Fruit fly (Drosophila melanogaster): ENCODE results near the gene CG7886.

Gene CG7886

DNA sequence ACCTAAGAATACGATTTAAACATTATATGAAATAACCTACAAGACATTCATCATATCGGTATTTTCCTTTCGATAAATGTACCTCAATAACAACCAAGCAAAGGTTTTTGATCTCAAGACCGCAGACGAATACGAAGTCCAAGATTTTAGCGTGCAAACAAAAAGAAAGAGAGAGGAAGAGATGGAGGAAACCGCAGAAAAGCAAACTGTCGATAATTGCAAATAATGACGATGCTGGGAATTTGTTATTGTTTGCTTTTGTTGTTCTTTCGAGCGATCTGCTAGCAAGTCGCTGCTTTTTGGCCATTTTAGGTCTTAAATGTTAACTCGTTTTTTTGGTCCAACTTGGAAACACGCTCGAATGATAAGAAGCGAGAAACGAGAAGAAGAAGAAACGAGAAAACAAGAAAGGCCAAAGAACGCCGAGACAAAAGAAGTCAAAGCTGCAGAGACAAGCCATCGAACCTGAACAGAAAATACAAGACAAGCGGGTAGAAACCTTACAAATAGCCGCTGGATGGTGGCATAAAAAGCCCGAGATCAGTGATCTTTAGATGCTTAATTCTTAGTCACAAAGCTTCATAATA, 8.8 kb upstream of the CG7886 start:
- TF ChIP-seq EcR (GFP tag; optimal IDR thresholded peaks at IDR 0.05) (peak in 1 of 2 experiments; percentile 61), psq (optimal IDR thresholded peaks at IDR 0.05) (no peak)

dm6 chr3R:14650367-14650766, 8.0 kb upstream of the CG7886 start:
- TF ChIP-seq Dll (optimal IDR thresholded peaks at IDR 0.05) = no peak
- no peak for TF ChIP-seq EcR (GFP tag; optimal IDR thresholded peaks at IDR 0.05)
- no peak for TF ChIP-seq psq (optimal IDR thresholded peaks at IDR 0.05)
- no peak for TF ChIP-seq CG8478 (optimal IDR thresholded peaks at IDR 0.05)
- peak; percentile 38 for TF ChIP-seq pan (optimal IDR thresholded peaks at IDR 0.05)
- TF ChIP-seq usp (GFP tag; optimal IDR thresholded peaks at IDR 0.05) = no peak

DNA sequence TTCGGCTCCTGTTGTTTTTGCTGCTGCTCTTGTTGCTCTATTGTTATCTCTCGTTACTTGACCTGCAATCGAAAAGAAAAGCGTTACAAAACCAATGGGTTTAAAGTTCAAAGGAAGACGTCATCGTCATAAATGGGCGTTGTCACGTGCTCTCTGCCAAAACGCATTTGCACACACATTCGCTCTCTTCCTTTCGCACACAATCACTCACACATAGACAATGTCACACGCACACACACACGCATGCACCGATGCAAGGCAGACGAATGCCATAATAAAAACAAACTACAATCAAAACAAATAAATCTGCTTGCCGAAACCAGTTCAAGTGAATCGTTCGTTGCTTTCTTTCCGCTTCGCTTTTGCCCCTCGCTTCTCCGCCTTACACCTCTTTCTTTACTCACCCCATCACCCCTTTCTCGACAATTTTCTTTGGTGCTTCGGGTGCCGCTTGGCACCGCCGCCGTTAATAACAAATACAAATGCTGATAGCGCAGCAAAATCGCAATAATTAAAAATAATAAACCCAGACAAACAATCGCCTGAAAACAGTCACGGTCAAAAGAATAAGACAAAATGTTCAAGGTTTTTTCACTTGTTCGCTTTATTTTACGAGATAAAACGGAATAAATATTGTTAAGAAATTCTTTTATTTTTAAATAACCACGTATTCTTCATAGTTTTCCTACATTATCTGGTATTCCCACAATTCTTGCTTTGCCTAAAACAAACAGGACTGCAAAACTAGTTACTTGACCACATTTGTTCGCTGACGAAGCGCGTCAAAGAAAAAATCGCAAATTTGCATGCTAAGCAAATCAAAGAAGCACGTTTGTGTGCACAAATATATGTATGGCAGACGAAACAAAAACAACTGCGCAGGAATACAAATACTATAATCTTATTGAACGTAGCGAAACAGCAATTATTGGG, 7.2 kb upstream of the CG7886 start:
- TF ChIP-seq EcR (GFP tag; optimal IDR thresholded peaks at IDR 0.05) = no peak
- no peak for TF ChIP-seq CG8478 (optimal IDR thresholded peaks at IDR 0.05)
- peak; percentile 2 for TF ChIP-seq psq (optimal IDR thresholded peaks at IDR 0.05)
- TF ChIP-seq usp (GFP tag; optimal IDR thresholded peaks at IDR 0.05) = no peak

dm6 chr3R:14631911-14632310, 10.5 kb downstream of the CG7886 start:
- TF ChIP-seq pan (optimal IDR thresholded peaks at IDR 0.05) (no peak), CG8478 (optimal IDR thresholded peaks at IDR 0.05) (no peak), psq (optimal IDR thresholded peaks at IDR 0.05) (no peak), Dll (optimal IDR thresholded peaks at IDR 0.05) (no peak), usp (GFP tag; optimal IDR thresholded peaks at IDR 0.05) (no peak), EcR (GFP tag; optimal IDR thresholded peaks at IDR 0.05) (no peak)

dm6 chr3R:14630119-14630623, 12.2 kb downstream of the CG7886 start, which contains the start of gene Cad88C:
Gene Cad88C (plus strand): TSS chr3R:14630478.
- TF ChIP-seq CG8478 (optimal IDR thresholded peaks at IDR 0.05) = no peak
- no peak for TF ChIP-seq pan (optimal IDR thresholded peaks at IDR 0.05)
- no peak for TF ChIP-seq EcR (GFP tag; optimal IDR thresholded peaks at IDR 0.05)
- TF ChIP-seq psq (optimal IDR thresholded peaks at IDR 0.05) = no peak
- TF ChIP-seq usp (GFP tag; optimal IDR thresholded peaks at IDR 0.05) = no peak
- no peak for TF ChIP-seq Dll (optimal IDR thresholded peaks at IDR 0.05)

dm6 chr3R:14626781-14627180, 15.6 kb downstream of the CG7886 start:
- TF ChIP-seq psq (optimal IDR thresholded peaks at IDR 0.05) (no peak), Dll (optimal IDR thresholded peaks at IDR 0.05) (no peak), EcR (GFP tag; optimal IDR thresholded peaks at IDR 0.05) (no peak), usp (GFP tag; optimal IDR thresholded peaks at IDR 0.05) (no peak), CG8478 (optimal IDR thresholded peaks at IDR 0.05) (no peak), pan (optimal IDR thresholded peaks at IDR 0.05) (no peak)

dm6 chr3R:14625215-14626156, 16.9 kb downstream of the CG7886 start, which contains the start of the genes put and His4r:
Gene put (minus strand): TSS chr3R:14625703.
Gene His4r (plus strand): TSS chr3R:14625755.
- no peak for TF ChIP-seq pan (optimal IDR thresholded peaks at IDR 0.05)
- TF ChIP-seq psq (optimal IDR thresholded peaks at IDR 0.05) = no peak
- no peak for TF ChIP-seq usp (GFP tag; optimal IDR thresholded peaks at IDR 0.05)
- TF ChIP-seq Dll (optimal IDR thresholded peaks at IDR 0.05) = no peak

DNA sequence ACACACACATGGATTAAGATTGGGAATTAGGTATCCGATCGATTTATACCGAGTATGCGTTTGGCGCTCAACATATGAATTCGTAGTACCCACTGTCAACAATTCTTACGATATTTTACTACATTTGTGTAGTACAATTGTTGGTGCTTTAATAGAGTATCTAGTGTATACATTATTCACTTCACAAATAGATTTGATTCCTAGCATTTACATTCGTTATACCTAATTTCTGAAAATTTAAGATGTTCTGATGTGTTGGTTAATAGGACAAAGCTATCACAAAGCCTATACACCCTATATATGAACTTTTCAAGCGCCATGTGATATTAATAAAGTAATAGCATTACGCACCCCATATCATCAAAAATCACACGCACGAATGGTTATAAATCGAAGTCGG, 17.7 kb downstream of the CG7886 start:
- TF ChIP-seq CG8478 (optimal IDR thresholded peaks at IDR 0.05) (no peak), pan (optimal IDR thresholded peaks at IDR 0.05) (no peak), Dll (optimal IDR thresholded peaks at IDR 0.05) (no peak), EcR (GFP tag; optimal IDR thresholded peaks at IDR 0.05) (no peak), usp (GFP tag; optimal IDR thresholded peaks at IDR 0.05) (no peak), psq (optimal IDR thresholded peaks at IDR 0.05) (no peak)

- TF ChIP-seq EcR (GFP tag; optimal IDR thresholded peaks at IDR 0.05) (no peak), pan (optimal IDR thresholded peaks at IDR 0.05) (no peak), psq (optimal IDR thresholded peaks at IDR 0.05) (no peak), CG8478 (optimal IDR thresholded peaks at IDR 0.05) (no peak), Dll (optimal IDR thresholded peaks at IDR 0.05) (no peak), usp (GFP tag; optimal IDR thresholded peaks at IDR 0.05) (no peak)
These were observed 18.2 kb downstream of the CG7886 start for dm6 chr3R:14624088-14624619.

DNA sequence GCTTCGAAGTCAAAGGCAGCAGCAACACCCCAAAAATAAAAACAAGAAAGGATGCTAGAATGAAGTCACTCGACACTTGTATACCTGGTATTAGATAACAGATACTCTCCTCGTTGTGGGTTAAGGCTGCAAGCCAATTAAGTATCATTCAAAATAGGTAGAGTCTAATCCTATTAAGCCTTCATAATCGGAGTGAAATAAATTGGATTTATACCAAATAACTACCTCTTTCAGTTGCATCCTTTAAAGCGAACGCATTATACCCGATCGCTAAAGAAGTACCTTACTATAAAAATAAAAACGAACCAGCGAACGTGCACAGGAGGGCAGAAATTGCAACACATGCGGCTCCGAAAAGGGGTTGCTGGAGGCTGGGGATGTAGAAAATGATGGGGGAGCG, 19.8 kb downstream of the CG7886 start:
- no peak for TF ChIP-seq Dll (optimal IDR thresholded peaks at IDR 0.05)
- TF ChIP-seq EcR (GFP tag; optimal IDR thresholded peaks at IDR 0.05) = no peak
- TF ChIP-seq CG8478 (optimal IDR thresholded peaks at IDR 0.05) = no peak
- TF ChIP-seq psq (optimal IDR thresholded peaks at IDR 0.05) = no peak
- no peak for TF ChIP-seq usp (GFP tag; optimal IDR thresholded peaks at IDR 0.05)
- TF ChIP-seq pan (optimal IDR thresholded peaks at IDR 0.05) = no peak
